Fruit fly (Drosophila melanogaster) whole organism, pupa: ENCODE data around the gene CG4036.

Experiments used
- CG13204 ChIP-seq: fragments of 200-800 bp; sonication (Bioruptor generic); optimal IDR thresholded peaks from 2 replicates; lab custom pipeline; 2018; ENCODE audit warnings: missing biosample characterization, mild to moderate bottlenecking, missing genetic modification characterization, moderate library complexity
- CG15710 ChIP-seq: fragments of 200-800 bp; sonication (Bioruptor generic); optimal IDR thresholded peaks from 2 replicates; lab custom pipeline; 2018; ENCODE audit warnings: missing biosample characterization, mild to moderate bottlenecking, missing genetic modification characterization, moderate library complexity
- CG32121 ChIP-seq: fragments of 200-800 bp; sonication (Bioruptor generic); IDR thresholded peaks from 2 replicates; pipeline ENCODE4 v1.3.6; 2022; ENCODE audit warnings: missing biosample characterization, missing genetic modification characterization
- CG34367 ChIP-seq: fragments of 200-800 bp; sonication (Bioruptor generic); optimal IDR thresholded peaks from 2 replicates; lab custom pipeline; 2018; ENCODE audit warnings: missing biosample characterization, mild to moderate bottlenecking, missing genetic modification characterization
- EcR ChIP-seq: fragments of 200-800 bp; sonication (Bioruptor generic); optimal IDR thresholded peaks from 3 replicates; lab custom pipeline; 2019; ENCODE audit warnings: missing biosample characterization, missing genetic modification characterization, mild to moderate bottlenecking, moderate library complexity, missing genetic modification reagents
- Pif1B ChIP-seq: fragments of 200-800 bp; sonication (Bioruptor generic); optimal IDR thresholded peaks from 3 replicates; lab custom pipeline; 2016; ENCODE audit warnings: missing biosample characterization, missing genetic modification characterization
- fd96Ca ChIP-seq: fragments of 200-800 bp; sonication (Bioruptor generic); IDR thresholded peaks from 3 replicates; pipeline ENCODE4 v1.3.6; 2022; ENCODE audit warnings: missing biosample characterization, missing genetic modification characterization

DNA sequence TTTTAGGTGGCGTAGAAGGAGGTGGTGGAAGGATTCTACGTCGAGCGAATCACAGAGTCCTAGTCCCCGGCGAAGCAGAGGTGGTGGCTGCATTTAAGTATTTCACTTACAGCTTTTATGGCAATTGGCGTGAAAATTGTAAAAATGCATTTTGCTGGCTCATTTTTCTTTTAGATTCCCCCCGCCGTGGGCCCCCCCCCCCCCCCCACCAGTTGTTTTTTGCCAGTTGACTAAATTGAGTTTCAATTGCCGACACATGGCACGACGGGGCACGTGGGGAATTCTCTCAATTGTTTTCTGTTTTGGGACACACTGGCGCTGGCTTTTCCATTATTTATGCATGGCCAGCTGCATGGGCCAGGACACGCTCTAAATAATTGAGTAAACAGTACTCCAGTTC is 46.1 kb downstream of the CG4036 start:
- TF ChIP-seq CG34367 (tag; lab: Kevin White, UChicago) (no peak), CG13204 (no peak), CG32121 (GFP tag; lab: Robert Waterston, UW) (no peak), Pif1B (GFP tag; lab: Kevin White, UChicago) (no peak), fd96Ca (no peak), CG15710 (tag; lab: Kevin White, UChicago) (no peak), EcR (GFP tag; lab: Kevin White, UChicago) (no peak)
